4 fruit fly cellular contexts compared by ENCODE assay signal in the genomic region with DNA sequence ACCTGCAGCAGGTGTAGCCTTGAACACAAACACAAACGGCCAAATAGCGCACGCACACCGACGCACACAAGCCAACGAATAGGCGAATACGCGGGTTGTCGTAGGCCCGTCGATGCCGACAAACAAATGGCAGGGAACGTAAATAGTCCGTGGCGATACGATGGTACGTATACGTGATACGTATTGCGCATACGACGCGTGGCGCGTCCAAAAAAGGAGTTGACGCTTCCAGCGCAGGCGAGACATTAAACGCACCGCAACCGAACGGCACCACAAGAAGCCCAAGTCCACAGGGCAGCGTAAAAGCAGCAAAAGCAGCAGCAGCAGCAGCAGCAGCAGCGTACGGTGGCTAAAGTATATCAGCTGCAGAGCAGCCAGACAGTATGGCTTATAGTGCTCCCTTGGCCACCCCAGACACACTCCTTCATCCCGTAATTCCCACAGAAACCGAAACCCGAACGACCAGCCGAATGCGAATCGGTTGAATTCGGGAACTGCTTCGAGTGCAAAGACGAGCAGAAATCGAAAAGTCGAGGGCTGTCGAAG.
TF ChIP-seq lines count a peak whose summit lies in the region.

No protein-coding gene starts in this region.

- no peak for TF ChIP-seq CTCF in whole organism, embryonic (GFP tag; optimal IDR thresholded peaks at IDR 0.05; lab: Kevin White, UChicago)

TF ChIP-seq in whole organism, embryonic, 481 proteins besides CTCF, POLR2A, EP300 and RAD21:
- no peak for TF ChIP-seq eyg (GFP tag; optimal IDR thresholded peaks at IDR 0.05; lab: Kevin White, UChicago)
- no peak for TF ChIP-seq kay (GFP tag; optimal IDR thresholded peaks at IDR 0.05; lab: Kevin White, UChicago)
- no peak for TF ChIP-seq Atf-2 (GFP tag; optimal IDR thresholded peaks at IDR 0.05; lab: Kevin White, UChicago)
- no peak for TF ChIP-seq rib (GFP tag; IDR thresholded peaks at IDR 0.05; lab: Robert Waterston, UW)
- peak; percentile 8 for TF ChIP-seq lilli (GFP tag; optimal IDR thresholded peaks at IDR 0.05; lab: Kevin White, UChicago)
- TF ChIP-seq so (GFP tag; IDR thresholded peaks at IDR 0.05; lab: Robert Waterston, UW) = peak; percentile 51; the same call in 1 of the 3 replicates
- TF ChIP-seq Adf1 (GFP tag; IDR thresholded peaks at IDR 0.05; lab: Robert Waterston, UW) = peak; percentile 69; the same call in 1 of the 2 replicates
- peak; percentile 96 for TF ChIP-seq Deaf1 (tag; optimal IDR thresholded peaks at IDR 0.05; lab: Kevin White, UChicago)
- TF ChIP-seq CG9437 (GFP tag; optimal IDR thresholded peaks at IDR 0.05; lab: Kevin White, UChicago) = peak; percentile 41
- TF ChIP-seq cad (GFP tag; optimal IDR thresholded peaks at IDR 0.05; lab: Kevin White, UChicago) = no peak
- no peak for TF ChIP-seq CG14710 (tag; optimal IDR thresholded peaks at IDR 0.05; lab: Kevin White, UChicago)
- no peak for TF ChIP-seq MBD-R2 (GFP tag; IDR thresholded peaks at IDR 0.05; lab: Robert Waterston, UW)
- TF ChIP-seq Spps (tag; optimal IDR thresholded peaks at IDR 0.05; lab: Kevin White, UChicago) = no peak
- TF ChIP-seq ara (GFP tag; IDR thresholded peaks at IDR 0.05; lab: Robert Waterston, UW) = 0 out of 2 replicates have a peak, but pooled peaks have one; percentile 15
- TF ChIP-seq CG13894 (tag; optimal IDR thresholded peaks at IDR 0.05; lab: Kevin White, UChicago) = peak; percentile 60
- peak; percentile 55 for TF ChIP-seq CG7372 (GFP tag; IDR thresholded peaks at IDR 0.05; lab: Robert Waterston, UW)
- no peak for TF ChIP-seq ro (GFP tag; IDR thresholded peaks at IDR 0.05; lab: Robert Waterston, UW)
- TF ChIP-seq CG12769 (tag; optimal IDR thresholded peaks at IDR 0.05; lab: Kevin White, UChicago) = peak; percentile 70
- peak; percentile 9 for TF ChIP-seq abd-A (tag; optimal IDR thresholded peaks at IDR 0.05; lab: Kevin White, UChicago)

TF ChIP-seq in whole organism, prepupa, 60 proteins besides CTCF, POLR2A, EP300 and RAD21:
- TF ChIP-seq Smox (GFP tag; optimal IDR thresholded peaks at IDR 0.05; lab: Kevin White, UChicago) (peak; percentile 26), topi (GFP tag; optimal IDR thresholded peaks at IDR 0.05; lab: Kevin White, UChicago) (peak; percentile 52), CG6163 (GFP tag; IDR thresholded peaks at IDR 0.05; lab: Robert Waterston, UW) (0 out of 3 replicates have a peak, but pooled peaks have one; percentile 13), ss (GFP tag; optimal IDR thresholded peaks at IDR 0.05; lab: Kevin White, UChicago) (peak in 1 of 2 experiments; percentile 37), lz (GFP tag; optimal IDR thresholded peaks at IDR 0.05; lab: Kevin White, UChicago) (peak; percentile 50), fd59A (GFP tag; optimal IDR thresholded peaks at IDR 0.05; lab: Kevin White, UChicago) (no peak), net (GFP tag; optimal IDR thresholded peaks at IDR 0.05; lab: Kevin White, UChicago) (peak; percentile 6), CG3919 (GFP tag; optimal IDR thresholded peaks at IDR 0.05; lab: Kevin White, UChicago) (peak; percentile 28), CG6808 (GFP tag; optimal IDR thresholded peaks at IDR 0.05; lab: Kevin White, UChicago) (no peak)

TF ChIP-seq in whole organism, pupa, 21 proteins besides CTCF, POLR2A, EP300 and RAD21:
- TF ChIP-seq Ets98B (GFP tag; IDR thresholded peaks at IDR 0.05; lab: Robert Waterston, UW) (no peak), CG34367 (tag; optimal IDR thresholded peaks at IDR 0.05; lab: Kevin White, UChicago) (no peak), Pif1B (GFP tag; optimal IDR thresholded peaks at IDR 0.05; lab: Kevin White, UChicago) (peak; percentile 28), fd96Ca (GFP tag; IDR thresholded peaks at IDR 0.05; lab: Robert Waterston, UW) (no peak), CG13204 (GFP tag; optimal IDR thresholded peaks at IDR 0.05; lab: Kevin White, UChicago) (peak; percentile 13)

TF ChIP-seq in whole organism, wandering third instar larva, 38 proteins besides CTCF, POLR2A, EP300 and RAD21:
- TF ChIP-seq Dfd (GFP tag; optimal IDR thresholded peaks at IDR 0.05; lab: Kevin White, UChicago) = peak; percentile 32
- TF ChIP-seq psq (GFP tag; optimal IDR thresholded peaks at IDR 0.05; lab: Kevin White, UChicago) = no peak
- no peak for TF ChIP-seq Sp1 (GFP tag; optimal IDR thresholded peaks at IDR 0.05; lab: Kevin White, UChicago)
